Worm (Caenorhabditis elegans) whole organism, L4 larva: Measurements from ENCODE around the gene E02H1.1.

Source experiments
- Y105C5A.15 ChIP-seq: fragments of 200-800 bp; sonication (Bioruptor generic); IDR thresholded peaks from 2 replicates; pipeline ENCODE4 v1.3.6; 2022; ENCODE audit warnings: missing genetic modification characterization, missing compliant biosample characterization
- ama-1 ChIP-seq: fragments of 150-350 bp; optimal IDR thresholded peaks from 2 replicates; lab custom pipeline; 2014; ENCODE audit warnings: inconsistent platforms, mixed read lengths
- gei-8 ChIP-seq: fragments of 200-800 bp; sonication (Bioruptor generic); optimal IDR thresholded peaks from 2 replicates; lab custom pipeline; 2018; ENCODE audit warnings: mild to moderate bottlenecking, missing genetic modification characterization, missing compliant biosample characterization
- snpc-4 ChIP-seq: fragments of 150-350 bp; optimal IDR thresholded peaks from 2 replicates; lab custom pipeline; 2014; ENCODE audit warnings: missing biosample characterization, missing genetic modification characterization
- unc-39 ChIP-seq: sonication (generic microtip); optimal IDR thresholded peaks from 2 replicates; lab custom pipeline; 2017; ENCODE audit warnings: missing biosample characterization, missing genetic modification characterization
- zip-11 ChIP-seq: fragments of 200-800 bp; sonication (Bioruptor generic); IDR thresholded peaks from 2 replicates; pipeline ENCODE4 v1.3.6; 2022; ENCODE audit warnings: missing genetic modification characterization, missing compliant biosample characterization

- TF ChIP-seq zip-11 (GFP tag; lab: Robert Waterston, UW) (no peak), unc-39 (no peak), ama-1 (lab: Kevin White, UChicago) (no peak), Y105C5A.15 (GFP tag; lab: Robert Waterston, UW) (no peak), gei-8 (GFP tag; lab: Kevin White, UChicago) (no peak), snpc-4 (tag; lab: Kevin White, UChicago) (no peak)
These were observed 14.4 kb upstream of the E02H1.1 start, which contains the start of gene nhr-19 for ce11 chrII:9605336-9605735.
